Fruit fly (Drosophila melanogaster) whole organism, embryonic: ENCODE measurements around the gene Frmd5.
A peak's percentile ranks its signal among the peaks of the same experiment; 100 is the strongest.

Experiments used
- Adf1 ChIP-seq: fragments of 200-800 bp; sonication (Bioruptor generic); IDR thresholded peaks from 2 replicates; pipeline ENCODE4 v1.3.6; 2022; ENCODE audit warnings: missing biosample characterization, missing genetic modification characterization
- Asciz ChIP-seq: fragments of 200-800 bp; sonication (Bioruptor generic); optimal IDR thresholded peaks from 2 replicates; lab custom pipeline; 2017; ENCODE audit warnings: missing biosample characterization, mild to moderate bottlenecking, missing genetic modification characterization, missing genetic modification reagents
- CG10431 ChIP-seq: fragments of 200-800 bp; sonication (Bioruptor generic); optimal IDR thresholded peaks from 3 replicates; lab custom pipeline; 2018; ENCODE audit warnings: missing biosample characterization, mild to moderate bottlenecking, missing genetic modification characterization
- CG12104 ChIP-seq: fragments of 200-800 bp; sonication (Bioruptor generic); optimal IDR thresholded peaks from 3 replicates; lab custom pipeline; 2016; ENCODE audit warnings: missing biosample characterization, missing genetic modification characterization
- CG12219 ChIP-seq: fragments of 200-800 bp; sonication (Bioruptor generic); optimal IDR thresholded peaks from 3 replicates; lab custom pipeline; 2018; ENCODE audit warnings: missing biosample characterization, mild to moderate bottlenecking, missing genetic modification characterization
- CG12769 ChIP-seq: fragments of 200-800 bp; sonication (Bioruptor generic); optimal IDR thresholded peaks from 2 replicates; lab custom pipeline; 2019; ENCODE audit warnings: missing biosample characterization, mild to moderate bottlenecking, missing genetic modification characterization, moderate library complexity
- CG13296 ChIP-seq: fragments of 200-800 bp; sonication (Bioruptor generic); optimal IDR thresholded peaks from 3 replicates; lab custom pipeline; 2018; ENCODE audit warnings: missing biosample characterization, mild to moderate bottlenecking, missing genetic modification characterization
- CG13894 ChIP-seq: fragments of 200-800 bp; sonication (Bioruptor generic); optimal IDR thresholded peaks from 3 replicates; lab custom pipeline; 2018; ENCODE audit warnings: missing biosample characterization, mild to moderate bottlenecking, missing genetic modification characterization, moderate library complexity
- CG14014 ChIP-seq: fragments of 200-800 bp; sonication (Bioruptor generic); IDR thresholded peaks from 2 replicates; pipeline ENCODE4 v1.3.6; 2022; ENCODE audit warnings: missing biosample characterization, missing genetic modification characterization
- CG15011 ChIP-seq: fragments of 200-800 bp; sonication (Bioruptor generic); optimal IDR thresholded peaks from 3 replicates; lab custom pipeline; 2018; ENCODE audit warnings: missing biosample characterization, mild to moderate bottlenecking, missing genetic modification characterization
- CG18011 ChIP-seq: fragments of 200-800 bp; sonication (Bioruptor generic); optimal IDR thresholded peaks from 2 replicates; lab custom pipeline; 2017; ENCODE audit warnings: missing biosample characterization, missing genetic modification characterization, mild to moderate bottlenecking, moderate library complexity, missing genotype
- CG2712 ChIP-seq: fragments of 200-800 bp; optimal IDR thresholded peaks from 3 replicates; lab custom pipeline; 2019; ENCODE audit warnings: missing biosample characterization, mild to moderate bottlenecking, missing genetic modification characterization, moderate library complexity
- CG34224 ChIP-seq: fragments of 200-800 bp; sonication (Bioruptor generic); IDR thresholded peaks from 3 replicates; pipeline ENCODE4 v1.3.6; 2022; ENCODE audit warnings: missing biosample characterization, missing genetic modification characterization; ENCODE audit not compliant: partially characterized antibody
- CG34376 ChIP-seq: fragments of 200-800 bp; sonication (Bioruptor generic); optimal IDR thresholded peaks from 2 replicates; lab custom pipeline; 2018; ENCODE audit warnings: missing biosample characterization, mild to moderate bottlenecking, missing genetic modification characterization
- CG4617 ChIP-seq: fragments of 200-800 bp; sonication (Bioruptor generic); optimal IDR thresholded peaks from 3 replicates; lab custom pipeline; 2016; ENCODE audit warnings: missing biosample characterization, missing genetic modification characterization, borderline replicate concordance
- CG4820 ChIP-seq: fragments of 200-800 bp; sonication (Bioruptor generic); optimal IDR thresholded peaks from 3 replicates; lab custom pipeline; 2016; ENCODE audit warnings: missing biosample characterization, missing genetic modification characterization
- CG6765 ChIP-seq: fragments of 200-800 bp; sonication (Bioruptor generic); optimal IDR thresholded peaks from 3 replicates; lab custom pipeline; 2017; ENCODE audit warnings: missing biosample characterization, mild to moderate bottlenecking, missing genetic modification characterization
- CG7928 ChIP-seq: fragments of 200-800 bp; sonication (Bioruptor generic); optimal IDR thresholded peaks from 2 replicates; lab custom pipeline; 2017; ENCODE audit warnings: missing biosample characterization, mild to moderate bottlenecking, missing genetic modification characterization
- Dip2 ChIP-seq: fragments of 200-800 bp; sonication (Bioruptor generic); IDR thresholded peaks from 2 replicates; pipeline ENCODE4 v1.3.6; 2022; ENCODE audit warnings: missing biosample characterization, missing genetic modification characterization
- Drgx ChIP-seq: fragments of 200-800 bp; sonication (Bioruptor generic); IDR thresholded peaks from 2 replicates; pipeline ENCODE4 v1.3.6; 2022; ENCODE audit warnings: missing biosample characterization, missing genetic modification characterization
- E2f1 ChIP-seq: fragments of 200-800 bp; sonication (Bioruptor generic); IDR thresholded peaks from 2 replicates; pipeline ENCODE4 v1.3.6; 2022; ENCODE audit warnings: missing biosample characterization, missing genetic modification characterization
- ERR ChIP-seq: fragments of 200-800 bp; sonication (Bioruptor generic); optimal IDR thresholded peaks from 2 replicates; lab custom pipeline; 2016; ENCODE audit warnings: missing biosample characterization, missing genetic modification characterization
- Hand ChIP-seq: fragments of 200-800 bp; sonication (Bioruptor generic); optimal IDR thresholded peaks from 2 replicates; lab custom pipeline; 2017; ENCODE audit warnings: mild to moderate bottlenecking, missing biosample characterization, missing genetic modification reagents, missing genetic modification characterization
- Hr78 ChIP-seq, 2 experiments: fragments of 200-800 bp in 1 of 2; fragments of >200 bp in 1 of 2; sonication (Bioruptor generic) in 1 of 2; optimal IDR thresholded peaks; 2 replicates each; lab custom pipeline; 2017 to 2019; ENCODE audit warnings: missing biosample characterization in 2 of 2, missing genetic modification characterization in 2 of 2, mild to moderate bottlenecking in 1 of 2, moderate library complexity in 1 of 2
- Jarid2 ChIP-seq: fragments of 200-800 bp; sonication (Bioruptor generic); optimal IDR thresholded peaks from 3 replicates; lab custom pipeline; 2017; ENCODE audit warnings: mild to moderate bottlenecking, missing biosample characterization, missing genetic modification reagents, missing genetic modification characterization
- Myb ChIP-seq: fragments of 200-800 bp; sonication (Bioruptor generic); optimal IDR thresholded peaks from 2 replicates; lab custom pipeline; 2016; ENCODE audit warnings: missing biosample characterization, missing genetic modification characterization
- NfI ChIP-seq: fragments of 200-800 bp; sonication (Bioruptor generic); optimal IDR thresholded peaks from 3 replicates; lab custom pipeline; 2018; ENCODE audit warnings: missing biosample characterization, mild to moderate bottlenecking, missing genetic modification characterization, moderate library complexity
- Six4 ChIP-seq: fragments of 200-800 bp; sonication (Bioruptor generic); optimal IDR thresholded peaks from 2 replicates; lab custom pipeline; 2016; ENCODE audit warnings: missing biosample characterization, missing genetic modification characterization
- YL-1 ChIP-seq: fragments of 200-800 bp; sonication (Bioruptor generic); optimal IDR thresholded peaks from 3 replicates; lab custom pipeline; 2017; ENCODE audit warnings: missing biosample characterization, mild to moderate bottlenecking, missing genetic modification characterization
- bcd ChIP-seq: fragments of 200-800 bp; sonication (Bioruptor generic); optimal IDR thresholded peaks from 2 replicates; lab custom pipeline; 2017; ENCODE audit warnings: missing biosample characterization, mild to moderate bottlenecking, missing genetic modification characterization
- cato ChIP-seq: fragments of 200-800 bp; sonication (Bioruptor generic); optimal IDR thresholded peaks from 2 replicates; lab custom pipeline; 2016; ENCODE audit warnings: missing biosample characterization, missing genetic modification characterization, borderline replicate concordance
- chm ChIP-seq: fragments of 200-800 bp; sonication (Bioruptor generic); IDR thresholded peaks from 2 replicates; pipeline ENCODE4 v1.3.6; 2022; ENCODE audit warnings: missing biosample characterization, missing genetic modification characterization
- crc ChIP-seq: fragments of 200-800 bp; sonication (Bioruptor generic); optimal IDR thresholded peaks from 2 replicates; lab custom pipeline; 2016; ENCODE audit warnings: missing biosample characterization, missing genetic modification characterization
- danr ChIP-seq: fragments of 200-800 bp; sonication (Bioruptor generic); IDR thresholded peaks from 2 replicates; pipeline ENCODE4 v1.3.6; 2022; ENCODE audit warnings: missing biosample characterization, missing genetic modification characterization
- emc ChIP-seq: fragments of 200-800 bp; sonication (Bioruptor generic); optimal IDR thresholded peaks from 2 replicates; lab custom pipeline; 2016; ENCODE audit warnings: missing biosample characterization, missing genetic modification characterization
- fd3F ChIP-seq: fragments of 200-800 bp; sonication (Bioruptor generic); optimal IDR thresholded peaks from 2 replicates; lab custom pipeline; 2018; ENCODE audit warnings: missing biosample characterization, mild to moderate bottlenecking, missing genetic modification characterization, moderate library complexity
- fd96Cb ChIP-seq: fragments of 200-800 bp; sonication (Bioruptor generic); optimal IDR thresholded peaks from 2 replicates; lab custom pipeline; 2018; ENCODE audit warnings: missing biosample characterization, mild to moderate bottlenecking, missing genetic modification characterization, moderate library complexity
- nom ChIP-seq: fragments of 200-800 bp; sonication (Bioruptor generic); optimal IDR thresholded peaks from 2 replicates; lab custom pipeline; 2017; ENCODE audit warnings: missing biosample characterization, missing genetic modification characterization, mild to moderate bottlenecking, moderate library complexity, missing genetic modification reagents
- pnt ChIP-seq: fragments of 200-800 bp; sonication (Bioruptor generic); optimal IDR thresholded peaks from 3 replicates; lab custom pipeline; 2016; ENCODE audit warnings: missing biosample characterization, missing genetic modification characterization
- pzg ChIP-seq: fragments of 200-800 bp; sonication (Bioruptor generic); optimal IDR thresholded peaks from 3 replicates; lab custom pipeline; 2018; ENCODE audit warnings: missing biosample characterization, mild to moderate bottlenecking, missing genetic modification characterization, moderate library complexity
- rib ChIP-seq: fragments of 200-800 bp; sonication (Bioruptor generic); IDR thresholded peaks from 2 replicates; pipeline ENCODE4 v1.3.6; 2022; ENCODE audit warnings: missing biosample characterization, missing genetic modification characterization
- slp2 ChIP-seq: fragments of 200-800 bp; sonication (Bioruptor generic); optimal IDR thresholded peaks from 2 replicates; lab custom pipeline; 2016; ENCODE audit warnings: missing biosample characterization, missing genetic modification characterization
- so ChIP-seq: fragments of 200-800 bp; sonication (Bioruptor generic); IDR thresholded peaks from 3 replicates; pipeline ENCODE4 v1.3.6; 2022; ENCODE audit warnings: missing biosample characterization, missing genetic modification characterization
- sr ChIP-seq: fragments of 200-800 bp; sonication (Bioruptor generic); IDR thresholded peaks from 3 replicates; pipeline ENCODE4 v1.3.6; 2022; ENCODE audit warnings: missing biosample characterization, missing genetic modification characterization
- ssp ChIP-seq: fragments of 200-800 bp; sonication (Bioruptor generic); IDR thresholded peaks from 2 replicates; pipeline ENCODE4 v1.3.6; 2022; ENCODE audit warnings: missing biosample characterization, missing genetic modification characterization
- tap ChIP-seq: fragments of 200-800 bp; optimal IDR thresholded peaks from 3 replicates; lab custom pipeline; 2019; ENCODE audit warnings: missing biosample characterization, mild to moderate bottlenecking, missing genetic modification characterization, moderate library complexity
- tll ChIP-seq, 2 experiments: fragments of 200-800 bp in 1 of 2; fragments of >200 bp in 1 of 2; sonication (Bioruptor generic) in 1 of 2; optimal IDR thresholded peaks; 2 replicates each; lab custom pipeline; 2017 to 2019; ENCODE audit warnings: missing biosample characterization in 2 of 2, missing genetic modification characterization in 2 of 2, mild to moderate bottlenecking in 1 of 2, moderate library complexity in 1 of 2
- wek ChIP-seq: fragments of 200-800 bp; sonication (Bioruptor generic); optimal IDR thresholded peaks from 3 replicates; lab custom pipeline; 2018; ENCODE audit warnings: missing biosample characterization, mild to moderate bottlenecking, missing genetic modification characterization, moderate library complexity
- zf30C ChIP-seq: fragments of 200-800 bp; sonication (Bioruptor generic); optimal IDR thresholded peaks from 3 replicates; lab custom pipeline; 2018; ENCODE audit warnings: missing biosample characterization, mild to moderate bottlenecking, missing genetic modification characterization

Gene Frmd5

dm6 chr2L:10396877-10397587, 52.8 kb downstream of the Frmd5 start (continued):
- TF ChIP-seq tll (GFP tag; optimal IDR thresholded peaks at IDR 0.05; lab: Kevin White, UChicago) (peak in 1 of 2 experiments; percentile 30), CG6765 (no peak), chm (GFP tag; lab: Robert Waterston, UW) (no peak), CG12219 (GFP tag; lab: Kevin White, UChicago) (no peak), fd3F (GFP tag; lab: Kevin White, UChicago) (no peak), Hr78 (GFP tag; optimal IDR thresholded peaks at IDR 0.05; lab: Kevin White, UChicago) (no peak), fd96Cb (tag; lab: Kevin White, UChicago) (no peak), cato (no peak), pnt (GFP tag; lab: Kevin White, UChicago) (no peak), rib (no peak), E2f1 (GFP tag; lab: Robert Waterston, UW) (no peak), CG18011 (GFP tag; lab: Kevin White, UChicago) (no peak), CG14014 (peak; percentile 27; the same call in 1 of the 2 replicates), CG10431 (no peak), CG4617 (peak; percentile 17), CG13296 (peak; percentile 60), tap (tag; lab: Kevin White, UChicago) (no peak), CG15011 (GFP tag; lab: Kevin White, UChicago) (no peak), Myb (GFP tag; lab: Kevin White, UChicago) (no peak), YL-1 (GFP tag; lab: Kevin White, UChicago) (peak; percentile 17), pzg (no peak), Dip2 (GFP tag; lab: Robert Waterston, UW) (no peak), emc (GFP tag; lab: Kevin White, UChicago) (no peak), wek (peak; percentile 42), nom (peak; percentile 36), CG34224 (GFP tag; lab: Robert Waterston, UW) (no peak), CG13894 (tag; lab: Kevin White, UChicago) (no peak), ERR (GFP tag; lab: Kevin White, UChicago) (no peak), CG2712 (tag; lab: Kevin White, UChicago) (no peak), CG12769 (tag; lab: Kevin White, UChicago) (no peak), NfI (GFP tag; lab: Kevin White, UChicago) (no peak), Asciz (GFP tag; lab: Kevin White, UChicago) (peak; percentile 24), Jarid2 (GFP tag; lab: Kevin White, UChicago) (no peak), bcd (GFP tag; lab: Kevin White, UChicago) (no peak), slp2 (GFP tag; lab: Kevin White, UChicago) (no peak), crc (GFP tag; lab: Kevin White, UChicago) (no peak), CG34376 (GFP tag; lab: Kevin White, UChicago) (peak; percentile 60), Six4 (GFP tag; lab: Kevin White, UChicago) (no peak), zf30C (GFP tag; lab: Kevin White, UChicago) (no peak), danr (GFP tag; lab: Robert Waterston, UW) (no peak), sr (GFP tag; lab: Robert Waterston, UW) (no peak), Hand (GFP tag; lab: Kevin White, UChicago) (no peak), ssp (no peak), so (GFP tag; lab: Robert Waterston, UW) (no peak), Drgx (GFP tag; lab: Robert Waterston, UW) (no peak), CG7928 (no peak), Adf1 (GFP tag; lab: Robert Waterston, UW) (no peak), CG12104 (GFP tag; lab: Kevin White, UChicago) (no peak), CG4820 (GFP tag; lab: Kevin White, UChicago) (no peak)
